Fruit fly (Drosophila melanogaster) whole organism, embryonic: ENCODE results near the gene Notum.

Experiments
- ATbp ChIP-seq: fragments of 200-800 bp; sonication (Bioruptor generic); optimal IDR thresholded peaks from 2 replicates; lab custom pipeline; 2017; ENCODE audit warnings: missing biosample characterization, mild to moderate bottlenecking, missing genetic modification characterization, missing genetic modification reagents
- Antp ChIP-seq: fragments of 200-800 bp; sonication (Bioruptor generic); optimal IDR thresholded peaks from 3 replicates; lab custom pipeline; 2016; ENCODE audit warnings: missing biosample characterization, missing genetic modification characterization
- Atf6 ChIP-seq: fragments of 200-800 bp; sonication (Bioruptor generic); IDR thresholded peaks from 2 replicates; pipeline ENCODE4 v1.3.6; 2022; ENCODE audit warnings: missing biosample characterization, missing genetic modification characterization
- BtbVII ChIP-seq: fragments of 200-800 bp; sonication (Bioruptor generic); optimal IDR thresholded peaks from 3 replicates; lab custom pipeline; 2017; ENCODE audit warnings: missing biosample characterization, mild to moderate bottlenecking, missing genetic modification characterization
- CG10543 ChIP-seq: fragments of 200-800 bp; sonication (Bioruptor generic); optimal IDR thresholded peaks from 3 replicates; lab custom pipeline; 2017; ENCODE audit warnings: missing biosample characterization, mild to moderate bottlenecking, missing genetic modification characterization, moderate library complexity
- CG10979 ChIP-seq: fragments of 200-800 bp; sonication (Bioruptor generic); optimal IDR thresholded peaks from 2 replicates; lab custom pipeline; 2018; ENCODE audit warnings: missing biosample characterization, mild to moderate bottlenecking, missing genetic modification characterization, moderate library complexity
- CG11695 ChIP-seq: fragments of 200-800 bp; sonication (Bioruptor generic); IDR thresholded peaks from 3 replicates; pipeline ENCODE4 v1.3.6; 2022; ENCODE audit warnings: missing biosample characterization, missing genetic modification characterization
- CG1792 ChIP-seq: fragments of 200-800 bp; sonication (Bioruptor generic); optimal IDR thresholded peaks from 2 replicates; lab custom pipeline; 2016; ENCODE audit warnings: missing biosample characterization, missing genetic modification characterization
- CG30431 ChIP-seq: fragments of 200-800 bp; sonication (Bioruptor generic); optimal IDR thresholded peaks from 2 replicates; lab custom pipeline; 2017; ENCODE audit warnings: missing biosample characterization, missing genetic modification characterization
- CG31441 ChIP-seq: fragments of 200-800 bp; sonication (Bioruptor generic); IDR thresholded peaks from 2 replicates; pipeline ENCODE4 v1.3.6; 2022; ENCODE audit warnings: missing biosample characterization, missing genetic modification characterization
- CG32532 ChIP-seq: fragments of 200-800 bp; sonication (Bioruptor generic); IDR thresholded peaks from 2 replicates; pipeline ENCODE4 v1.3.6; 2022; ENCODE audit warnings: missing biosample characterization, missing genetic modification characterization
- CG43689 ChIP-seq: fragments of 200-800 bp; sonication (Bioruptor generic); IDR thresholded peaks from 2 replicates; pipeline ENCODE4 v1.3.6; 2022; ENCODE audit warnings: missing biosample characterization, missing genetic modification characterization
- CG4707 ChIP-seq: fragments of 200-800 bp; sonication (Bioruptor generic); optimal IDR thresholded peaks from 2 replicates; lab custom pipeline; 2018; ENCODE audit warnings: missing biosample characterization, mild to moderate bottlenecking, missing genetic modification characterization, moderate library complexity
- CG5245 ChIP-seq: fragments of 200-800 bp; sonication (Bioruptor generic); optimal IDR thresholded peaks from 3 replicates; lab custom pipeline; 2016; ENCODE audit warnings: missing biosample characterization, missing genetic modification characterization
- CG7745 ChIP-seq: fragments of 200-800 bp; sonication (Bioruptor generic); optimal IDR thresholded peaks from 2 replicates; lab custom pipeline; 2018; ENCODE audit warnings: missing biosample characterization, mild to moderate bottlenecking, missing genetic modification characterization, moderate library complexity
- CG9727 ChIP-seq: fragments of 200-800 bp; sonication (Bioruptor generic); optimal IDR thresholded peaks from 3 replicates; lab custom pipeline; 2017; ENCODE audit warnings: missing biosample characterization, mild to moderate bottlenecking, missing genetic modification characterization
- CoRest ChIP-seq: fragments of 200-800 bp; sonication (Bioruptor generic); optimal IDR thresholded peaks from 3 replicates; lab custom pipeline; 2018; ENCODE audit warnings: missing biosample characterization, mild to moderate bottlenecking, missing genetic modification characterization, moderate library complexity
- Dek ChIP-seq: fragments of 200-800 bp; sonication (Bioruptor generic); optimal IDR thresholded peaks from 3 replicates; lab custom pipeline; 2019; ENCODE audit warnings: missing biosample characterization, mild to moderate bottlenecking, missing genetic modification characterization, moderate library complexity
- Drgx ChIP-seq: fragments of 200-800 bp; sonication (Bioruptor generic); IDR thresholded peaks from 2 replicates; pipeline ENCODE4 v1.3.6; 2022; ENCODE audit warnings: missing biosample characterization, missing genetic modification characterization
- E2f2 ChIP-seq: fragments of 200-800 bp; sonication (Bioruptor generic); IDR thresholded peaks from 2 replicates; pipeline ENCODE4 v1.3.6; 2022; ENCODE audit warnings: missing biosample characterization, missing genetic modification characterization
- Gug ChIP-seq: fragments of 200-800 bp; sonication (Bioruptor generic); IDR thresholded peaks from 4 replicates; pipeline ENCODE4 v1.3.6; 2022; ENCODE audit warnings: missing biosample characterization, missing genetic modification characterization
- HHEX ChIP-seq: fragments of 200-800 bp; sonication (Bioruptor generic); optimal IDR thresholded peaks from 3 replicates; lab custom pipeline; 2017; ENCODE audit warnings: missing biosample characterization, mild to moderate bottlenecking, missing genetic modification characterization, missing genetic modification reagents
- Hand ChIP-seq: fragments of 200-800 bp; sonication (Bioruptor generic); optimal IDR thresholded peaks from 2 replicates; lab custom pipeline; 2017; ENCODE audit warnings: mild to moderate bottlenecking, missing biosample characterization, missing genetic modification reagents, missing genetic modification characterization
- Mes4 ChIP-seq: fragments of 200-800 bp; sonication (Bioruptor generic); optimal IDR thresholded peaks from 2 replicates; lab custom pipeline; 2016; ENCODE audit warnings: missing biosample characterization, missing genetic modification characterization
- Rfx ChIP-seq: fragments of 200-800 bp; sonication (Bioruptor generic); IDR thresholded peaks from 2 replicates; pipeline ENCODE4 v1.3.6; 2022; ENCODE audit warnings: missing biosample characterization, missing genetic modification characterization
- TFAM ChIP-seq: fragments of 200-800 bp; sonication (Bioruptor generic); optimal IDR thresholded peaks from 2 replicates; lab custom pipeline; 2017; ENCODE audit warnings: missing biosample characterization, missing genetic modification characterization, inconsistent platforms
- al ChIP-seq: fragments of 200-800 bp; sonication (Bioruptor generic); IDR thresholded peaks from 2 replicates; pipeline ENCODE4 v1.3.6; 2022; ENCODE audit warnings: missing biosample characterization, missing genetic modification characterization
- ap ChIP-seq: fragments of 200-800 bp; sonication (Bioruptor generic); IDR thresholded peaks from 2 replicates; pipeline ENCODE4 v1.3.6; 2022; ENCODE audit warnings: missing biosample characterization, missing genetic modification characterization
- bab2 ChIP-seq: fragments of 200-800 bp; sonication (Bioruptor generic); optimal IDR thresholded peaks from 2 replicates; lab custom pipeline; 2016; ENCODE audit warnings: missing biosample characterization, missing genetic modification characterization
- btn ChIP-seq: fragments of 200-800 bp; sonication (Bioruptor generic); optimal IDR thresholded peaks from 2 replicates; lab custom pipeline; 2016; ENCODE audit warnings: missing biosample characterization, missing genetic modification characterization
- caup ChIP-seq: fragments of 200-800 bp; sonication (Bioruptor generic); optimal IDR thresholded peaks from 3 replicates; lab custom pipeline; 2017; ENCODE audit warnings: missing biosample characterization, mild to moderate bottlenecking, missing genetic modification characterization, moderate library complexity; ENCODE audit not compliant: severe bottlenecking
- ci ChIP-seq: fragments of 200-800 bp; sonication (Bioruptor generic); IDR thresholded peaks from 3 replicates; pipeline ENCODE4 v1.3.6; 2022; ENCODE audit warnings: missing biosample characterization, missing genetic modification characterization
- crc ChIP-seq: fragments of 200-800 bp; sonication (Bioruptor generic); optimal IDR thresholded peaks from 2 replicates; lab custom pipeline; 2016; ENCODE audit warnings: missing biosample characterization, missing genetic modification characterization
- croc ChIP-seq: fragments of 200-800 bp; sonication (Bioruptor generic); conservative IDR thresholded peaks from 3 replicates; pipeline ENCODE4 v1.3.6; 2022; ENCODE audit warnings: missing biosample characterization, missing genetic modification characterization
- dm ChIP-seq: fragments of 200-800 bp; sonication (Bioruptor generic); optimal IDR thresholded peaks from 3 replicates; lab custom pipeline; 2016; ENCODE audit warnings: missing biosample characterization, missing genetic modification characterization
- dysf ChIP-seq: fragments of 200-800 bp; sonication (Bioruptor generic); IDR thresholded peaks from 3 replicates; pipeline ENCODE4 v1.3.6; 2022; ENCODE audit warnings: missing biosample characterization, missing genetic modification characterization
- exex ChIP-seq: fragments of 200-800 bp; sonication (Bioruptor generic); optimal IDR thresholded peaks from 4 replicates; lab custom pipeline; 2018; ENCODE audit warnings: missing biosample characterization, mild to moderate bottlenecking, missing genetic modification characterization, moderate library complexity
- ftz-f1 ChIP-seq: fragments of 200-800 bp; sonication (Bioruptor generic); optimal IDR thresholded peaks from 2 replicates; lab custom pipeline; 2016; ENCODE audit warnings: missing biosample characterization, missing genetic modification characterization
- insv ChIP-seq, 2 experiments: fragments of 200-800 bp; sonication (Bioruptor generic); optimal IDR thresholded peaks; 3 replicates each; lab custom pipeline; 2016 to 2018; ENCODE audit warnings: missing biosample characterization in 2 of 2, missing genetic modification characterization in 2 of 2
- lab ChIP-seq: fragments of 200-800 bp; sonication (Bioruptor generic); optimal IDR thresholded peaks from 3 replicates; lab custom pipeline; 2017; ENCODE audit warnings: missing biosample characterization, missing genetic modification characterization, mild to moderate bottlenecking, moderate library complexity, missing genetic modification reagents
- lmd ChIP-seq: fragments of 200-800 bp; sonication (Bioruptor generic); IDR thresholded peaks from 2 replicates; pipeline ENCODE4 v1.3.6; 2022; ENCODE audit warnings: missing biosample characterization, missing genetic modification characterization
- luna ChIP-seq: fragments of 200-800 bp; sonication (Bioruptor generic); optimal IDR thresholded peaks from 2 replicates; lab custom pipeline; 2016; ENCODE audit warnings: missing biosample characterization, missing genetic modification characterization
- run ChIP-seq: fragments of 200-800 bp; sonication (Bioruptor generic); optimal IDR thresholded peaks from 3 replicates; lab custom pipeline; 2018; ENCODE audit warnings: missing biosample characterization, mild to moderate bottlenecking, missing genetic modification characterization
- salm ChIP-seq: fragments of 200-800 bp; sonication (Bioruptor generic); optimal IDR thresholded peaks from 2 replicates; lab custom pipeline; 2018; ENCODE audit warnings: missing biosample characterization, mild to moderate bottlenecking, missing genetic modification characterization
- sd ChIP-seq: fragments of 200-800 bp; sonication (Bioruptor generic); optimal IDR thresholded peaks from 3 replicates; lab custom pipeline; 2018; ENCODE audit warnings: missing biosample characterization, mild to moderate bottlenecking, missing genetic modification characterization, moderate library complexity
- sima ChIP-seq: fragments of 200-800 bp; sonication (Bioruptor generic); optimal IDR thresholded peaks from 2 replicates; lab custom pipeline; 2016; ENCODE audit warnings: missing biosample characterization, missing genetic modification characterization
- slp2 ChIP-seq: fragments of 200-800 bp; sonication (Bioruptor generic); optimal IDR thresholded peaks from 2 replicates; lab custom pipeline; 2016; ENCODE audit warnings: missing biosample characterization, missing genetic modification characterization
- sr ChIP-seq: fragments of 200-800 bp; sonication (Bioruptor generic); IDR thresholded peaks from 3 replicates; pipeline ENCODE4 v1.3.6; 2022; ENCODE audit warnings: missing biosample characterization, missing genetic modification characterization
- tin ChIP-seq: fragments of 200-800 bp; sonication (Bioruptor generic); optimal IDR thresholded peaks from 3 replicates; lab custom pipeline; 2016; ENCODE audit warnings: missing biosample characterization, missing genetic modification characterization
- tna ChIP-seq: fragments of 200-800 bp; sonication (Bioruptor generic); IDR thresholded peaks from 2 replicates; pipeline ENCODE4 v1.3.6; 2022; ENCODE audit warnings: missing biosample characterization, missing genetic modification characterization; ENCODE audit not compliant: partially characterized antibody
- toy ChIP-seq: fragments of 200-800 bp; sonication (Bioruptor generic); IDR thresholded peaks from 2 replicates; pipeline ENCODE4 v1.3.6; 2022; ENCODE audit warnings: missing biosample characterization, missing genetic modification characterization
- wdn ChIP-seq: fragments of 200-800 bp; sonication (Bioruptor generic); IDR thresholded peaks from 2 replicates; pipeline ENCODE4 v1.3.6; 2022; ENCODE audit warnings: missing biosample characterization, missing genetic modification characterization

Notum gene

dm6 chr3L:15977565-15977964 lies 45.7 kb upstream of the Notum start (continued):
- TF ChIP-seq ATbp (GFP tag; lab: Kevin White, UChicago) (peak; percentile 26), insv (GFP tag; optimal IDR thresholded peaks at IDR 0.05; lab: Kevin White, UChicago) (no peak), CG9727 (peak; percentile 54), luna (GFP tag; lab: Kevin White, UChicago) (no peak), btn (GFP tag; lab: Kevin White, UChicago) (no peak), wdn (GFP tag; lab: Robert Waterston, UW) (no peak), run (no peak), CG4707 (GFP tag; lab: Kevin White, UChicago) (no peak), salm (no peak), Rfx (GFP tag; lab: Robert Waterston, UW) (peak; percentile 79), Dek (tag; lab: Kevin White, UChicago) (no peak), CG32532 (GFP tag; lab: Robert Waterston, UW) (peak; percentile 74), dysf (GFP tag; lab: Robert Waterston, UW) (peak; percentile 76), CG5245 (peak; percentile 32), lmd (GFP tag; lab: Robert Waterston, UW) (peak; percentile 77), dm (GFP tag; lab: Kevin White, UChicago) (no peak), ftz-f1 (no peak), slp2 (GFP tag; lab: Kevin White, UChicago) (no peak), BtbVII (GFP tag; lab: Kevin White, UChicago) (peak; percentile 31), TFAM (GFP tag; lab: Kevin White, UChicago) (no peak), CoRest (tag; lab: Kevin White, UChicago) (peak; percentile 20), Mes4 (GFP tag; lab: Kevin White, UChicago) (no peak), sima (no peak), lab (peak; percentile 74), Gug (GFP tag; lab: Robert Waterston, UW) (peak; percentile 54; the same call in 3 of the 4 replicates), CG10979 (tag; lab: Kevin White, UChicago) (peak; percentile 44), exex (no peak), sd (tag; lab: Kevin White, UChicago) (no peak), tna (GFP tag; lab: Robert Waterston, UW) (no peak), E2f2 (peak; percentile 22; the same call in 1 of the 2 replicates), HHEX (GFP tag; lab: Kevin White, UChicago) (peak; percentile 49), CG1792 (GFP tag; lab: Kevin White, UChicago) (no peak), caup (GFP tag; lab: Kevin White, UChicago) (peak; percentile 55), crc (GFP tag; lab: Kevin White, UChicago) (no peak), Atf6 (GFP tag; lab: Robert Waterston, UW) (peak; percentile 52; the same call in 1 of the 2 replicates), CG31441 (GFP tag; lab: Robert Waterston, UW) (peak; percentile 82), tin (GFP tag; lab: Kevin White, UChicago) (peak; percentile 30), bab2 (GFP tag; lab: Kevin White, UChicago) (peak; percentile 31), CG11695 (peak; percentile 73), Drgx (peak; percentile 55), ap (GFP tag; lab: Robert Waterston, UW) (no peak), Hand (no peak), CG43689 (no peak), al (GFP tag; lab: Robert Waterston, UW) (peak; percentile 58; the same call in 1 of the 2 replicates), CG7745 (tag; lab: Kevin White, UChicago) (no peak), ci (GFP tag; lab: Robert Waterston, UW) (no peak), CG10543 (peak; percentile 14), CG30431 (GFP tag; lab: Kevin White, UChicago) (no peak), sr (GFP tag; lab: Robert Waterston, UW) (no peak), Antp (GFP tag; lab: Kevin White, UChicago) (no peak), toy (GFP tag; lab: Robert Waterston, UW) (0 out of 2 replicates have a peak, but pooled peaks have one; percentile 7), croc (GFP tag; lab: Robert Waterston, UW) (peak; percentile 53; the same call in 2 of the 3 replicates)
